Worm (Caenorhabditis elegans) whole organism, L1 larva: ENCODE data around the gene nlp-29.

ENCODE experiments used
- C16A3.4 ChIP-seq: fragments of 150-350 bp; optimal IDR thresholded peaks from 2 replicates; lab custom pipeline; 2014; ENCODE audit warnings: missing biosample characterization, missing genetic modification characterization
- C34B4.2 ChIP-seq: sonication (generic microtip); optimal IDR thresholded peaks from 2 replicates; lab custom pipeline; 2017; ENCODE audit warnings: mild to moderate bottlenecking, missing genetic modification characterization, missing compliant biosample characterization
- F16B12.6 ChIP-seq: fragments of 150-350 bp; optimal IDR thresholded peaks from 2 replicates; lab custom pipeline; 2014; ENCODE audit warnings: missing biosample characterization, missing genetic modification characterization
- Y116A8C.19 ChIP-seq: sonication (generic microtip); optimal IDR thresholded peaks from 2 replicates; lab custom pipeline; 2016; ENCODE audit warnings: missing compliant biosample characterization, missing genetic modification characterization, borderline replicate concordance
- aha-1 ChIP-seq: fragments of 150-350 bp; optimal IDR thresholded peaks from 2 replicates; lab custom pipeline; 2014; ENCODE audit warnings: missing biosample characterization, missing genetic modification characterization
- alr-1 ChIP-seq: fragments of 200-800 bp; sonication (Bioruptor generic); optimal IDR thresholded peaks from 2 replicates; lab custom pipeline; 2018; ENCODE audit warnings: borderline replicate concordance, mild to moderate bottlenecking, missing genetic modification characterization, missing compliant biosample characterization
- aly-2 ChIP-seq: fragments of 150-350 bp; optimal IDR thresholded peaks from 2 replicates; lab custom pipeline; 2014; ENCODE audit warnings: missing biosample characterization, missing genetic modification characterization
- ceh-63 ChIP-seq: fragments of 200-800 bp; sonication (Bioruptor generic); optimal IDR thresholded peaks from 2 replicates; lab custom pipeline; 2018; ENCODE audit warnings: mild to moderate bottlenecking, missing genetic modification characterization, missing compliant biosample characterization
- ceh-8 ChIP-seq: fragments of 200-800 bp; sonication (Bioruptor generic); optimal IDR thresholded peaks from 2 replicates; lab custom pipeline; 2018; ENCODE audit warnings: mild to moderate bottlenecking, missing genetic modification characterization, moderate library complexity, missing compliant biosample characterization
- ceh-90 ChIP-seq: sonication (generic microtip); optimal IDR thresholded peaks from 2 replicates; lab custom pipeline; 2016; ENCODE audit warnings: missing genetic modification characterization, missing compliant biosample characterization
- ces-1 ChIP-seq: fragments of 150-350 bp; optimal IDR thresholded peaks from 2 replicates; lab custom pipeline; 2014; ENCODE audit warnings: missing biosample characterization, missing genetic modification reagents, missing genetic modification characterization
- efl-3 ChIP-seq: fragments of 200-800 bp; sonication (Bioruptor generic); optimal IDR thresholded peaks from 2 replicates; lab custom pipeline; 2018; ENCODE audit warnings: mild to moderate bottlenecking, missing genetic modification characterization, missing compliant biosample characterization
- egl-13 ChIP-seq: sonication (generic microtip); optimal IDR thresholded peaks from 2 replicates; lab custom pipeline; 2016; ENCODE audit warnings: missing genotype, missing genetic modification reagents, missing genetic modification characterization, missing compliant biosample characterization
- egl-27 ChIP-seq, 2 experiments: fragments of 150-350 bp in 1 of 2; sonication (generic microtip); optimal IDR thresholded peaks; 3 replicates each; lab custom pipeline; 2017 to 2018; ENCODE audit warnings: missing biosample characterization in 2 of 2, missing genetic modification characterization in 2 of 2, missing genetic modification reagents in 2 of 2
- ets-5 ChIP-seq: fragments of 200-800 bp; sonication (Bioruptor generic); IDR thresholded peaks from 2 replicates; pipeline ENCODE4 v1.3.6; 2022; ENCODE audit warnings: missing genetic modification characterization, missing compliant biosample characterization
- fkh-4 ChIP-seq: sonication (generic microtip); optimal IDR thresholded peaks from 2 replicates; lab custom pipeline; 2016; ENCODE audit warnings: missing compliant biosample characterization, missing genetic modification characterization, borderline replicate concordance
- fos-1 ChIP-seq: fragments of 150-350 bp; optimal IDR thresholded peaks from 2 replicates; lab custom pipeline; 2014; ENCODE audit warnings: missing biosample characterization, missing genetic modification characterization
- hlh-4 ChIP-seq: sonication (generic microtip); optimal IDR thresholded peaks from 2 replicates; lab custom pipeline; 2016; ENCODE audit warnings: mild to moderate bottlenecking, missing genetic modification characterization, missing compliant biosample characterization
- irx-1 ChIP-seq: sonication (generic microtip); optimal IDR thresholded peaks from 2 replicates; lab custom pipeline; 2016; ENCODE audit warnings: missing genetic modification characterization, missing compliant biosample characterization
- isw-1 ChIP-seq: fragments of 200-800 bp; sonication (Bioruptor generic); IDR thresholded peaks from 2 replicates; pipeline ENCODE4 v1.3.6; 2022; ENCODE audit warnings: missing genetic modification characterization, missing compliant biosample characterization
- lin-13 ChIP-seq: fragments of 150-350 bp; optimal IDR thresholded peaks from 2 replicates; lab custom pipeline; 2014; ENCODE audit warnings: missing biosample characterization, missing genetic modification reagents, missing genetic modification characterization
- lin-15B ChIP-seq: fragments of 150-350 bp; sonication (generic microtip); optimal IDR thresholded peaks from 3 replicates; lab custom pipeline; 2014; ENCODE audit warnings: missing biosample characterization, missing genetic modification characterization
- lin-35 ChIP-seq, 2 experiments: fragments of 150-350 bp; optimal IDR thresholded peaks; 2 replicates each; lab custom pipeline; 2014; ENCODE audit warnings: missing biosample characterization in 2 of 2, missing genetic modification characterization in 2 of 2, missing genetic modification reagents in 2 of 2
- mep-1 ChIP-seq: fragments of 150-350 bp; optimal IDR thresholded peaks from 2 replicates; lab custom pipeline; 2014; ENCODE audit warnings: missing biosample characterization, missing genetic modification characterization
- nhr-12 ChIP-seq: sonication (generic microtip); optimal IDR thresholded peaks from 2 replicates; lab custom pipeline; 2017; ENCODE audit warnings: missing biosample characterization, missing genetic modification characterization
- nhr-19 ChIP-seq: fragments of 200-800 bp; sonication (Bioruptor generic); conservative IDR thresholded peaks from 2 replicates; pipeline ENCODE4 v1.3.6; 2022; ENCODE audit warnings: missing genetic modification characterization, missing compliant biosample characterization
- nhr-20 ChIP-seq: sonication (generic microtip); optimal IDR thresholded peaks from 2 replicates; lab custom pipeline; 2016; ENCODE audit warnings: mild to moderate bottlenecking, missing genetic modification characterization, missing compliant biosample characterization
- nhr-237 ChIP-seq: fragments of 150-350 bp; optimal IDR thresholded peaks from 2 replicates; lab custom pipeline; 2014; ENCODE audit warnings: missing biosample characterization, missing genetic modification characterization
- nhr-28 ChIP-seq: fragments of 150-350 bp; optimal IDR thresholded peaks from 2 replicates; lab custom pipeline; 2014; ENCODE audit warnings: missing biosample characterization, missing genetic modification characterization
- nhr-47 ChIP-seq: sonication (generic microtip); optimal IDR thresholded peaks from 2 replicates; lab custom pipeline; 2016; ENCODE audit warnings: mild to moderate bottlenecking, missing genetic modification characterization, moderate library complexity, missing compliant biosample characterization
- nhr-77 ChIP-seq: fragments of 150-350 bp; optimal IDR thresholded peaks from 2 replicates; lab custom pipeline; 2014; ENCODE audit warnings: missing biosample characterization, missing genetic modification characterization
- nhr-84 ChIP-seq: sonication (generic microtip); optimal IDR thresholded peaks from 2 replicates; lab custom pipeline; 2017; ENCODE audit warnings: missing biosample characterization, missing genetic modification characterization
- nhr-90 ChIP-seq: sonication (generic microtip); optimal IDR thresholded peaks from 2 replicates; lab custom pipeline; 2016; ENCODE audit warnings: mild to moderate bottlenecking, missing genetic modification characterization, missing compliant biosample characterization; ENCODE audit not compliant: poor library complexity
- pag-3 ChIP-seq: sonication (generic microtip); optimal IDR thresholded peaks from 2 replicates; lab custom pipeline; 2017; ENCODE audit warnings: missing genetic modification characterization, mild to moderate bottlenecking, missing compliant biosample characterization, antibody characterized with exemption, borderline replicate concordance; ENCODE audit not compliant: insufficient read depth
- pax-3 ChIP-seq: fragments of 200-800 bp; sonication (Bioruptor generic); optimal IDR thresholded peaks from 2 replicates; lab custom pipeline; 2018; ENCODE audit warnings: mild to moderate bottlenecking, missing genetic modification characterization, moderate library complexity, missing compliant biosample characterization
- skn-1 ChIP-seq: fragments of 150-350 bp; optimal IDR thresholded peaks from 2 replicates; lab custom pipeline; 2014; ENCODE audit warnings: missing biosample characterization, missing genetic modification characterization
- snpc-4 ChIP-seq: fragments of 150-350 bp; optimal IDR thresholded peaks from 2 replicates; lab custom pipeline; 2014; ENCODE audit warnings: missing biosample characterization, missing genetic modification characterization
- sptf-1 ChIP-seq: fragments of 150-350 bp; optimal IDR thresholded peaks from 2 replicates; lab custom pipeline; 2014; ENCODE audit warnings: missing biosample characterization, missing genetic modification characterization
- unc-130 ChIP-seq: fragments of 150-350 bp; optimal IDR thresholded peaks from 2 replicates; lab custom pipeline; 2017; ENCODE audit warnings: missing biosample characterization, missing genetic modification characterization, inconsistent platforms
- unc-62 ChIP-seq: fragments of 150-350 bp; optimal IDR thresholded peaks from 2 replicates; lab custom pipeline; 2014; ENCODE audit warnings: missing biosample characterization, missing genetic modification reagents, missing genetic modification characterization
- vab-15 ChIP-seq: sonication (generic microtip); optimal IDR thresholded peaks from 2 replicates; lab custom pipeline; 2017; ENCODE audit warnings: missing genotype, mild to moderate bottlenecking, missing genetic modification characterization, missing compliant biosample characterization

Gene nlp-29

DNA sequence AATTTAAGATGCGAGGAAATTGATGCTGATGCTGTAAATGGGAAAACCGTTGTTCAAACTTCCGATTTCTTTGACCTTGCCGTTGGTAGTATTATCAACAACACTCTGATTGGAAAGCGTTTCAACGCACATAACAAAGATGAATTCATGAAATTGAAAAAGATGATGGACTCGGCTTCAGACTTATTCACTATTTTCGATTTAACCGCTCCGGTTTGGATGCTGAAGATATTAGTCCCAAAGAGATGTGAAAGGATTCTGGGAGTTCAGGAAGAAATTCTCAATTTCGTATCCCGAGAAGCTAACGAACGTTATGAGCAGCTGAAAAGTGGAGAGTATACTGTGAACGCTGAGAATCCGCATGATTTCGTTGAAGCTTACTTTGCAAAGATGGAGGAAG is 40.9 kb upstream of the nlp-29 start:
- no peak for TF ChIP-seq skn-1 (tag; lab: Kevin White, UChicago)
- TF ChIP-seq unc-62 (GFP tag; lab: Kevin White, UChicago) = no peak
- no peak for TF ChIP-seq F16B12.6
- no peak for TF ChIP-seq fkh-4 (tag; lab: Kevin White, UChicago)
- TF ChIP-seq Y116A8C.19 (tag; lab: Kevin White, UChicago) = no peak
- no peak for TF ChIP-seq alr-1 (tag; lab: Kevin White, UChicago)
- no peak for TF ChIP-seq nhr-19 (GFP tag; lab: Robert Waterston, UW)
- TF ChIP-seq ceh-8 (GFP tag; lab: Kevin White, UChicago) = no peak
- no peak for TF ChIP-seq nhr-47 (tag; lab: Kevin White, UChicago)
- TF ChIP-seq pag-3 (tag; lab: Kevin White, UChicago) = no peak
- no peak for TF ChIP-seq ces-1 (GFP tag; lab: Kevin White, UChicago)
- no peak for TF ChIP-seq fos-1 (tag; lab: Kevin White, UChicago)
- TF ChIP-seq ceh-63 (GFP tag; lab: Kevin White, UChicago) = no peak
- TF ChIP-seq aly-2 = no peak

DNA sequence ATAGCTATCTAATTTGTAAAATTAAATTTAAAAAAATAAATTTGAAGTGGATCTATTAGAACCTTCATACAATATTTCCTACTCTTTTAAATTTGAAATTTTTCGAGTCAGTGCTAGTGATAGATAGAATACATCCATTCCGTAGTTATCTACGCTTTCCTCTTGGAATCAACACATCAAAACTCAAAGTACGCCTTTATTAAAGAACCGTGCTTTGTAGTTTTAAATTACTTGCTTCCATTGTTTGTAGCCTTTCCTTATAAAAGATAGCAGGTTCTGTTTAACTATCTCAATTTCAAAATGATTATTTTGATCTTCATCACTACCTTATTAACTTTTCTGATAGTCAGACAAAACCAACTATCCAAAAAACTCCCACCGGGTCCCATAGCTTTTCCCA is 39.2 kb upstream of the nlp-29 start, which contains the start of gene cyp-35B3:
TSS of gene cyp-35B3 (plus strand) at position 301 of the 400 bp plus-strand sequence.
- TF ChIP-seq nhr-77 (no peak), egl-13 (no peak), aha-1 (no peak), snpc-4 (no peak), irx-1 (tag; lab: Kevin White, UChicago) (no peak)

DNA sequence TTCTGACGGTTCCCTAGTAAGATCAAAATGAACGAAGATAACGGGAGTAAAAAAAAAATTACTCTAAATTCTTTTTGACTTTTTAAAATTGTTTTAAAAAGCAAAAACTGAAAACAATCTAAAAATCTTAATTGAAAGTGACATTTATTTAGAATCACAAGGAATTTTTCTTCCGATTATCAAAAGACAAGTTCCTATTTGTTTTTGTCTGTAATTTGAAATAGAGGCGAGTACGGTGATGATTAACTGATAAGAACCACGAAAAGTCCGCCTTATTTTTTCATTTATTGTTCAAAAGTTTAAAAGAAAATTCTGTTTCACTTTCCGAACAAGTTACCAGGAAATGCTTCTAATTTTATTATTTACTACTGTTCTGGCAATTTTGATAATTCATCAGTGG is 34.5 kb upstream of the nlp-29 start, which contains the start of gene dach-1:
TSS of gene dach-1 (plus strand) at position 301 of the 400 bp plus-strand sequence.
- TF ChIP-seq pax-3 (tag; lab: Kevin White, UChicago) = no peak
- TF ChIP-seq unc-62 (GFP tag; lab: Kevin White, UChicago) = no peak
- TF ChIP-seq unc-130 = no peak
- TF ChIP-seq efl-3 (GFP tag; lab: Kevin White, UChicago) = no peak
- TF ChIP-seq nhr-237 (tag; lab: Kevin White, UChicago) = no peak
- no peak for TF ChIP-seq lin-15B (tag; lab: Kevin White, UChicago)
- no peak for TF ChIP-seq ceh-8 (GFP tag; lab: Kevin White, UChicago)
- TF ChIP-seq hlh-4 (tag; lab: Kevin White, UChicago) = no peak
- no peak for TF ChIP-seq ets-5 (GFP tag; lab: Robert Waterston, UW)
- no peak for TF ChIP-seq alr-1 (tag; lab: Kevin White, UChicago)
- TF ChIP-seq mep-1 (tag; lab: Kevin White, UChicago) = no peak
- no peak for TF ChIP-seq ceh-90 (tag; lab: Kevin White, UChicago)

DNA sequence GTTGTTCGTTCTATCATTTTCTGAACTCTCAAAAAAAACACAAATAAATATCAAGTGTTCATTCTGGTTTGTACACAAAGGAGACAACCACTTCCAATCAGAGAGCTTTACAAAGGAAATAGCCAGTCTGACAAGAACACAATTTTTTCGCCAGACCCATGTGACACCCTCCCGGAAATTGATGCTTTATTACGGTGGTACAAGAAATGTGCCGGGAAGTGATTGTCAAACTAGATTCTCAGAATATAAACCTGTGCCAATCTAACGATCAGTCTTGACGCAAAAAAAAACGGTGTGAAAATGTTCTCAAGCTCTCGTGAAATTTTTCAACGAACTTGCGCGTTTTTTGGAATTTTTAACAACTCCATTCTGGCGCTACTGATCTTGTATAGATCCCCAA is 30.5 kb upstream of the nlp-29 start, which contains the start of gene str-247:
TSS of gene str-247 (plus strand) at position 301 of the 400 bp plus-strand sequence.
- TF ChIP-seq aly-2 = no peak
- no peak for TF ChIP-seq nhr-90 (tag; lab: Kevin White, UChicago)
- no peak for TF ChIP-seq lin-15B (tag; lab: Kevin White, UChicago)
- TF ChIP-seq egl-27 (tag; optimal IDR thresholded peaks at IDR 0.05; lab: Kevin White, UChicago) = no peak
- TF ChIP-seq nhr-12 (tag; lab: Kevin White, UChicago) = no peak
- no peak for TF ChIP-seq pax-3 (tag; lab: Kevin White, UChicago)
- TF ChIP-seq isw-1 (GFP tag; lab: Robert Waterston, UW) = no peak
- TF ChIP-seq lin-13 = no peak
- no peak for TF ChIP-seq pag-3 (tag; lab: Kevin White, UChicago)
- no peak for TF ChIP-seq nhr-20 (tag; lab: Kevin White, UChicago)
- no peak for TF ChIP-seq lin-35 (GFP tag; optimal IDR thresholded peaks at IDR 0.05; lab: Kevin White, UChicago)
- no peak for TF ChIP-seq nhr-28
- TF ChIP-seq C34B4.2 (tag; lab: Kevin White, UChicago) = no peak
- TF ChIP-seq sptf-1 = no peak
- no peak for TF ChIP-seq vab-15 (tag; lab: Kevin White, UChicago)
- no peak for TF ChIP-seq Y116A8C.19 (tag; lab: Kevin White, UChicago)
- no peak for TF ChIP-seq nhr-84 (tag; lab: Kevin White, UChicago)
- TF ChIP-seq C16A3.4 (tag; lab: Kevin White, UChicago) = no peak
